Fruit fly (Drosophila melanogaster) whole organism, wandering third instar larva: Measurements from ENCODE around the gene CG17819.
A peak's percentile ranks its signal among the peaks of the same experiment; 100 is the strongest.

Experiments used
- Abd-B ChIP-seq: fragments of >200 bp; optimal IDR thresholded peaks from 2 replicates; lab custom pipeline; 2017; ENCODE audit warnings: missing biosample characterization, missing genetic modification characterization
- Myc ChIP-seq: fragments of >200 bp; optimal IDR thresholded peaks from 2 replicates; lab custom pipeline; 2017
- OdsH ChIP-seq: fragments of 200-800 bp; sonication (Bioruptor generic); optimal IDR thresholded peaks from 2 replicates; lab custom pipeline; 2016; ENCODE audit warnings: missing biosample characterization, mild to moderate bottlenecking, missing genetic modification characterization
- Rel ChIP-seq, 2 experiments: fragments of 200-800 bp; sonication (Bioruptor generic) in 1 of 2; optimal IDR thresholded peaks; 2 replicates in 1 of 2; 3 replicates in 1 of 2; lab custom pipeline; 2016 to 2019; ENCODE audit warnings: mild to moderate bottlenecking in 2 of 2, missing biosample characterization in 2 of 2, missing genetic modification characterization in 2 of 2, moderate library complexity in 1 of 2
- dl ChIP-seq, 2 experiments: fragments of 175-275, 200-275 bp in 1 of 2; fragments of 200-275 bp in 1 of 2; sonication (Bioruptor generic); optimal IDR thresholded peaks; lab custom pipeline; 2018; ENCODE audit warnings: mild to moderate bottlenecking in 2 of 2, missing biosample characterization in 2 of 2, missing genetic modification characterization in 2 of 2, moderate library complexity in 2 of 2; ENCODE audit not compliant: partially characterized antibody in 2 of 2, insufficient read depth in 1 of 2
- foxo ChIP-seq, 2 experiments: fragments of 200-800 bp; sonication (Bioruptor generic); optimal IDR thresholded peaks; 2 replicates in 1 of 2; 3 replicates in 1 of 2; lab custom pipeline; 2016 to 2017; ENCODE audit warnings: missing biosample characterization in 2 of 2, missing genetic modification characterization in 2 of 2
- fru ChIP-seq: fragments of 200-800 bp; sonication (Bioruptor generic); optimal IDR thresholded peaks from 3 replicates; lab custom pipeline; 2016; ENCODE audit warnings: missing biosample characterization, mild to moderate bottlenecking, missing genetic modification characterization
- lola ChIP-seq: fragments of >200 bp; optimal IDR thresholded peaks from 2 replicates; lab custom pipeline; 2017; ENCODE audit warnings: missing biosample characterization, missing genetic modification characterization
- pan ChIP-seq: fragments of >200 bp; optimal IDR thresholded peaks from 2 replicates; lab custom pipeline; 2017

DNA sequence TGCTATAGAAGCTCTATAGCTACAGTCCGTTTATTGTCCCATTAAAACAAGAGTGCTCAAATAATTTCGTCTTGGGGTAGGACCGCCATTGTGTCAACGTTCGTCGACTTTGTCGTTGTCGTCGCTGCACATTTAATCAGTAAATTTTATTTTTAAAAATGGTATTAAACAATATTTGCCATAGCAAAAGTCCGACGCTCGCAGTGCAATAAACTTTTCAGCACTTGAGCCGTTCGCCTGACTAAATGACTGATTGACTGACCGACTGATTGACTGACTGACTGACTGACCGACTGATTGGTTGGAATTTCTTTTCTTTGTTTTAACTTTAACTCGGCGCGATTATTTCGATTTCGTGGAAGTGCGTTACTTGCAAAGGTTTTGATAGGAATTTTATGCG lies 4.6 kb upstream of the CG17819 start:
- peak; percentile 10 for TF ChIP-seq fru (GFP tag; lab: Kevin White, UChicago)
- no peak for TF ChIP-seq Myc (lab: Kevin White, UChicago)
- no peak for TF ChIP-seq dl (GFP tag; optimal IDR thresholded peaks at IDR 0.05; lab: Kevin White, UChicago; ENCODE audit: insufficient read depth in 1 of 2, partially characterized antibody in 2 of 2)
- no peak for TF ChIP-seq Rel (GFP tag; optimal IDR thresholded peaks at IDR 0.05; lab: Kevin White, UChicago)
- peak; percentile 30 for TF ChIP-seq Rel (tag; optimal IDR thresholded peaks at IDR 0.05; lab: Kevin White, UChicago)
- TF ChIP-seq pan (lab: Kevin White, UChicago): no peak
- TF ChIP-seq foxo (GFP tag; optimal IDR thresholded peaks at IDR 0.05; lab: Kevin White, UChicago): no peak
- TF ChIP-seq Abd-B: no peak
- no peak for TF ChIP-seq OdsH
- no peak for TF ChIP-seq lola
